Fruit fly (Drosophila melanogaster): ENCODE results near the gene Or33a.

- TF ChIP-seq cnc (optimal IDR thresholded peaks at IDR 0.05) (no peak), ovo (GFP tag; optimal IDR thresholded peaks at IDR 0.05) (no peak), Crg-1 (GFP tag; optimal IDR thresholded peaks at IDR 0.05) (no peak), CG5204 (GFP tag; optimal IDR thresholded peaks at IDR 0.05) (no peak), CG33017 (tag; optimal IDR thresholded peaks at IDR 0.05) (no peak), cic (GFP tag; optimal IDR thresholded peaks at IDR 0.05) (no peak), bab1 (GFP tag; optimal IDR thresholded peaks at IDR 0.05) (no peak), pad (GFP tag; optimal IDR thresholded peaks at IDR 0.05) (no peak), kay (GFP tag; ENCODE audit: borderline replicate concordance) (no peak), Hr96 (GFP tag; optimal IDR thresholded peaks at IDR 0.05) (no peak), CG1620 (GFP tag; optimal IDR thresholded peaks at IDR 0.05) (no peak), toe (GFP tag; optimal IDR thresholded peaks at IDR 0.05) (no peak), CG7045 (GFP tag; optimal IDR thresholded peaks at IDR 0.05) (no peak), CG12768 (GFP tag; optimal IDR thresholded peaks at IDR 0.05) (no peak)
Measured at dm6 chr2L:11943829-11944228, 9.5 kb downstream of the Or33a start, which contains the start of gene Crys.

Measured in whole organism, adult.